Worm (Caenorhabditis elegans): ENCODE results near the gene Y51B9A.5.

- TF ChIP-seq ces-1 (GFP tag; optimal IDR thresholded peaks at IDR 0.05), result no peak
- TF ChIP-seq hlh-1 (tag; optimal IDR thresholded peaks at IDR 0.05), result no peak
- no peak for TF ChIP-seq nhr-2 (tag; optimal IDR thresholded peaks at IDR 0.05)
- no peak for TF ChIP-seq ztf-11 (tag; optimal IDR thresholded peaks at IDR 0.05)
- no peak for TF ChIP-seq nhr-237 (tag; optimal IDR thresholded peaks at IDR 0.05)
- TF ChIP-seq flh-1 (GFP tag; optimal IDR thresholded peaks at IDR 0.05), result no peak
- no peak for TF ChIP-seq ceh-43 (GFP tag; optimal IDR thresholded peaks at IDR 0.05)
- no peak for TF ChIP-seq pha-4 (tag; optimal IDR thresholded peaks at IDR 0.05)
Measured at ce11 chrII:9447965-9448364, 44.0 kb downstream of the Y51B9A.5 start, which contains the start of gene chil-18.
